Fruit fly (Drosophila melanogaster): ENCODE results near the gene kmr.

The kmr gene

dm6 chr3R:13788224-13788623, 73.2 kb downstream of the kmr start:
- peak in 1 of 2 experiments; percentile 7 for TF ChIP-seq Pdp1 (GFP tag; optimal IDR thresholded peaks at IDR 0.05)
- peak; percentile 5 for TF ChIP-seq CG15696 (tag; optimal IDR thresholded peaks at IDR 0.05)
- TF ChIP-seq Drgx (GFP tag; IDR thresholded peaks at IDR 0.05) = 0 out of 2 replicates have a peak, but pooled peaks have one; percentile 13
- no peak for TF ChIP-seq CG2678 (tag; optimal IDR thresholded peaks at IDR 0.05)
- no peak for TF ChIP-seq BtbVII (GFP tag; optimal IDR thresholded peaks at IDR 0.05)

dm6 chr3R:13788672-13789071, 73.7 kb downstream of the kmr start:
- TF ChIP-seq CG31224 (GFP tag; IDR thresholded peaks at IDR 0.05) (no peak), CG10274 (GFP tag; optimal IDR thresholded peaks at IDR 0.05) (no peak), lab (GFP tag; optimal IDR thresholded peaks at IDR 0.05) (no peak), prd (optimal IDR thresholded peaks at IDR 0.05) (no peak), prd (GFP tag; IDR thresholded peaks at IDR 0.05) (0 out of 3 replicates have a peak, but pooled peaks have one; percentile 27), CG17385 (GFP tag; optimal IDR thresholded peaks at IDR 0.05) (no peak), CG15479 (GFP tag; optimal IDR thresholded peaks at IDR 0.05) (peak; percentile 71), ttk (GFP tag; IDR thresholded peaks at IDR 0.05) (no peak), CG14710 (tag; optimal IDR thresholded peaks at IDR 0.05) (no peak), zen (tag; optimal IDR thresholded peaks at IDR 0.05) (peak; percentile 68), tll (GFP tag; optimal IDR thresholded peaks at IDR 0.05) (peak in 1 of 2 experiments; percentile 35), cad (GFP tag; optimal IDR thresholded peaks at IDR 0.05) (peak; percentile 84), CG7357 (GFP tag; IDR thresholded peaks at IDR 0.05) (no peak), twi (tag; optimal IDR thresholded peaks at IDR 0.05) (peak; percentile 19), knrl (GFP tag; IDR thresholded peaks at IDR 0.05; ENCODE audit: partially characterized antibody) (no peak), Kr (GFP tag; optimal IDR thresholded peaks at IDR 0.05) (peak; percentile 14), ap (GFP tag; IDR thresholded peaks at IDR 0.05) (no peak), hkb (optimal IDR thresholded peaks at IDR 0.05) (no peak), hkb (GFP tag; IDR thresholded peaks at IDR 0.05) (no peak), kah (GFP tag; optimal IDR thresholded peaks at IDR 0.05) (no peak)

- TF ChIP-seq Med (GFP tag) = peak; percentile 63
- TF ChIP-seq crol (GFP tag; IDR thresholded peaks at IDR 0.05) = peak; percentile 72; the same call in 1 of the 2 replicates
- peak; percentile 59; the same call in 1 of the 3 replicates for TF ChIP-seq z (GFP tag; IDR thresholded peaks at IDR 0.05)
- TF ChIP-seq kni (GFP tag; optimal IDR thresholded peaks at IDR 0.05) = peak; percentile 39
- no peak for TF ChIP-seq CG12104 (GFP tag; optimal IDR thresholded peaks at IDR 0.05)
- TF ChIP-seq CG3995 (GFP tag; optimal IDR thresholded peaks at IDR 0.05) = no peak
- peak; percentile 97 for TF ChIP-seq CG5180 (GFP tag; optimal IDR thresholded peaks at IDR 0.05)
- peak; percentile 72 for TF ChIP-seq Deaf1 (tag; optimal IDR thresholded peaks at IDR 0.05)
- peak; percentile 90 for TF ChIP-seq CG3163 (GFP tag; optimal IDR thresholded peaks at IDR 0.05)
- peak; percentile 32 to 45 for TF ChIP-seq Trl (optimal IDR thresholded peaks at IDR 0.05)
- TF ChIP-seq Trl (GFP tag; optimal IDR thresholded peaks at IDR 0.05) = no peak
- TF ChIP-seq CG17385 (GFP tag; optimal IDR thresholded peaks at IDR 0.05) = peak; percentile 36
- peak; percentile 74 for TF ChIP-seq pros (GFP tag; optimal IDR thresholded peaks at IDR 0.05)
- TF ChIP-seq ewg (GFP tag; optimal IDR thresholded peaks at IDR 0.05) = no peak
- no peak for TF ChIP-seq Stat92E (GFP tag; optimal IDR thresholded peaks at IDR 0.05)
- 0 out of 3 replicates have a peak, but pooled peaks have one; percentile 26 for TF ChIP-seq ci (GFP tag; IDR thresholded peaks at IDR 0.05)
- TF ChIP-seq bab2 (GFP tag; optimal IDR thresholded peaks at IDR 0.05) = no peak
- peak in 1 of 2 experiments; percentile 69 for TF ChIP-seq Eip74EF (GFP tag; optimal IDR thresholded peaks at IDR 0.05)
- TF ChIP-seq H2.0 (GFP tag; IDR thresholded peaks at IDR 0.05) = no peak
These were observed 74.7 kb downstream of the kmr start for dm6 chr3R:13789617-13790277.
